Worm (Caenorhabditis elegans): ENCODE measurements around the gene clec-204.

Gene clec-204

DNA sequence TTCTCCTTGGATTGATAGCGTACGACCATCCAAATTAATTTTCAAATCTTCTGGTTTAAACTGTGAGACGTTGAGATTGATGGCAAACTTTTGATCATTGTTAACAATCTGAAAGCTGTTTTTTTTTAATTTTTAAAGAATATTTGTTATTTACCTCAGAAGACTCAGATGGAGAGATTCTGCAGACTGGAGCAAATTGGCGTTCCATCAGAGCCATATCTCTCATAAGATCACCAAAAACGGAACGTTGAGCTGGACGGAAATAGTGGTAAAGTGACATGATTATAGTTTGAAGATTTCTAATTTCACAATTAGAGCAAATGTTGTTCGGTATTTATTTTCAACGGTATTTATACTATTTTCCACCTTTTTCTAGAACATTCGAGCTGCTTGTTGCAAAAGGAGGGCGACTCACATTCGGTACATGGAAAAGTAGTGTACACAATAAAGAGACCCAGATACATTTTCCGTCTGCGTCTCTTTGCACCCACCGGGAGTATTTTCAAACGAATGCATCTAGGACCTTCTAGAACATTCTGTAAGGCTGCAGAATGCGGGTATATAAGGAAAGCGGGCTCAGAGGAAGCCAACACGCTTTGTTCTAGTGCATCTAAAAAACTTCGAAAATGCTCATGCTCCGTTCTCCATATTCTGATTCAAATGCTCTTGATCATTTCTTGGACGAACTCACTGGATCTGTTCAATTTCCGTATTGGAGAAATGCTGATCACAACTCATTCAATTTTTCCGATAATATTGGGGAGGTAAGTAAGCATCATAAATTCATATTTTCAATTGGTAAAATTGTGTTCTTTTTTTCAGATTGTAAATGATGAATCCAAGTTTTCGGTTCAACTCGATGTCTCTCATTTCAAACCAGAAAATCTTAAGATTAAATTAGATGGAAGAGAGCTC lies 47.9 kb downstream of the clec-204 start, which contains the start of the genes hsp-16.2 and hsp-16.41 (continued):
- peak; percentile 80 for TF ChIP-seq snu-23 (GFP tag; optimal IDR thresholded peaks at IDR 0.05)
- no peak for TF ChIP-seq mab-9 (GFP tag; IDR thresholded peaks at IDR 0.05)
- TF ChIP-seq ets-5 (GFP tag; IDR thresholded peaks at IDR 0.05), result no peak
- peak; percentile 67 for TF ChIP-seq unc-86 (tag; optimal IDR thresholded peaks at IDR 0.05)
- no peak for TF ChIP-seq lir-3 (tag; optimal IDR thresholded peaks at IDR 0.05; ENCODE audit: poor library complexity)
- no peak for TF ChIP-seq nhr-77 (tag; optimal IDR thresholded peaks at IDR 0.05)
- peak; percentile 34 for TF ChIP-seq elt-2 (tag; optimal IDR thresholded peaks at IDR 0.05)
- peak; percentile 11 for TF ChIP-seq blmp-1 (tag; optimal IDR thresholded peaks at IDR 0.05)
- TF ChIP-seq swsn-7 (tag; optimal IDR thresholded peaks at IDR 0.05), result peak; percentile 80
- TF ChIP-seq unc-98 (GFP tag; IDR thresholded peaks at IDR 0.05), result no peak
- no peak for TF ChIP-seq lin-13 (GFP tag; optimal IDR thresholded peaks at IDR 0.05)
- no peak for TF ChIP-seq lin-39 (tag; optimal IDR thresholded peaks at IDR 0.05)
- TF ChIP-seq hlh-4 (tag; optimal IDR thresholded peaks at IDR 0.05), result no peak
- peak; percentile 42 for TF ChIP-seq pax-3 (tag; optimal IDR thresholded peaks at IDR 0.05)
- TF ChIP-seq ceh-88 (GFP tag; IDR thresholded peaks at IDR 0.05), result no peak
- TF ChIP-seq aly-2 (tag; optimal IDR thresholded peaks at IDR 0.05), result no peak
- TF ChIP-seq mdl-1 (tag; optimal IDR thresholded peaks at IDR 0.05), result peak in 1 of 2 experiments; percentile 52
- TF ChIP-seq unc-30 (tag; optimal IDR thresholded peaks at IDR 0.05), result no peak
- no peak for TF ChIP-seq tlp-1 (tag; optimal IDR thresholded peaks at IDR 0.05)
- TF ChIP-seq nhr-19 (GFP tag; conservative IDR thresholded peaks at IDR 0.05), result peak; percentile 55
- no peak for TF ChIP-seq zip-4 (GFP tag; optimal IDR thresholded peaks at IDR 0.05)
- peak; percentile 92 for TF ChIP-seq fkh-8 (tag; optimal IDR thresholded peaks at IDR 0.05)
- TF ChIP-seq fkh-4 (tag; optimal IDR thresholded peaks at IDR 0.05; ENCODE audit: borderline replicate concordance), result no peak
- peak; percentile 82 for TF ChIP-seq egl-13 (tag; optimal IDR thresholded peaks at IDR 0.05)
- TF ChIP-seq irx-1 (tag; optimal IDR thresholded peaks at IDR 0.05), result no peak
- TF ChIP-seq nhr-90 (tag; optimal IDR thresholded peaks at IDR 0.05; ENCODE audit: poor library complexity), result peak; percentile 48
- no peak for TF ChIP-seq unc-130 (tag; optimal IDR thresholded peaks at IDR 0.05)
- TF ChIP-seq fos-1 (tag; optimal IDR thresholded peaks at IDR 0.05), result no peak
- TF ChIP-seq F16B12.6 (tag; optimal IDR thresholded peaks at IDR 0.05), result no peak
- TF ChIP-seq mef-2 (tag; optimal IDR thresholded peaks at IDR 0.05), result peak; percentile 63
- no peak for TF ChIP-seq nhr-28 (tag; optimal IDR thresholded peaks at IDR 0.05)
- TF ChIP-seq Y116A8C.19 (tag; optimal IDR thresholded peaks at IDR 0.05; ENCODE audit: borderline replicate concordance), result no peak
- no peak for TF ChIP-seq C04F5.9 (tag; optimal IDR thresholded peaks at IDR 0.05)
- peak; percentile 60 for TF ChIP-seq nhr-47 (tag; optimal IDR thresholded peaks at IDR 0.05)
- TF ChIP-seq lin-14 (GFP tag; optimal IDR thresholded peaks at IDR 0.05), result peak; percentile 94
- peak; percentile 45 for TF ChIP-seq nhr-85 (tag)
- peak; percentile 29 for TF ChIP-seq rnt-1 (tag; optimal IDR thresholded peaks at IDR 0.05)
- peak in 1 of 2 experiments; percentile 39 for TF ChIP-seq lsy-2 (tag; optimal IDR thresholded peaks at IDR 0.05)
- TF ChIP-seq mep-1 (tag; optimal IDR thresholded peaks at IDR 0.05), result peak; percentile 56
- no peak for TF ChIP-seq sptf-1 (tag; optimal IDR thresholded peaks at IDR 0.05)
- no peak for TF ChIP-seq sup-37 (GFP tag; optimal IDR thresholded peaks at IDR 0.05)
- TF ChIP-seq grh-1 (GFP tag; IDR thresholded peaks at IDR 0.05), result no peak
- peak; percentile 79 for TF ChIP-seq nhr-71 (tag; optimal IDR thresholded peaks at IDR 0.05)
- no peak for TF ChIP-seq fkh-10 (GFP tag; optimal IDR thresholded peaks at IDR 0.05)
- peak; percentile 24 for TF ChIP-seq sox-4 (tag; optimal IDR thresholded peaks at IDR 0.05)
- TF ChIP-seq skn-1 (tag; optimal IDR thresholded peaks at IDR 0.05), result peak; percentile 31
- TF ChIP-seq alr-1 (tag; optimal IDR thresholded peaks at IDR 0.05; ENCODE audit: borderline replicate concordance), result no peak
- TF ChIP-seq isw-1 (GFP tag; IDR thresholded peaks at IDR 0.05), result 0 out of 2 replicates have a peak, but pooled peaks have one; percentile 20
- TF ChIP-seq ztf-11 (tag; optimal IDR thresholded peaks at IDR 0.05), result peak in 1 of 2 experiments; percentile 48
- TF ChIP-seq nhr-76 (tag; optimal IDR thresholded peaks at IDR 0.05), result no peak
- TF ChIP-seq xbp-1 (tag; optimal IDR thresholded peaks at IDR 0.05), result peak; percentile 32
